Worm (Caenorhabditis elegans) whole organism, L3 larva: Measurements from ENCODE around the gene T25D3.4.

Experiments
- R02D3.7 ChIP-seq: fragments of 150-350 bp; optimal IDR thresholded peaks from 2 replicates; lab custom pipeline; 2014; ENCODE audit warnings: missing biosample characterization, missing genetic modification characterization
- aly-2 ChIP-seq: fragments of 150-350 bp; optimal IDR thresholded peaks from 2 replicates; lab custom pipeline; 2014; ENCODE audit warnings: missing biosample characterization, missing genetic modification characterization
- daf-12 ChIP-seq: fragments of 150-350 bp; optimal IDR thresholded peaks from 2 replicates; lab custom pipeline; 2014; ENCODE audit warnings: missing biosample characterization, missing genetic modification reagents, missing genetic modification characterization
- egl-27 ChIP-seq: sonication (generic microtip); optimal IDR thresholded peaks from 4 replicates; lab custom pipeline; 2017; ENCODE audit warnings: missing biosample characterization, missing genetic modification reagents, missing genetic modification characterization
- elt-1 ChIP-seq: fragments of 150-350 bp; optimal IDR thresholded peaks from 2 replicates; lab custom pipeline; 2014; ENCODE audit warnings: missing biosample characterization, missing genetic modification characterization
- eor-1 ChIP-seq, 2 experiments: fragments of 150-350 bp; optimal IDR thresholded peaks; 2 replicates each; lab custom pipeline; 2014 to 2018; ENCODE audit warnings: missing biosample characterization in 2 of 2, missing genetic modification characterization in 2 of 2
- nhr-11 ChIP-seq: fragments of 150-350 bp; optimal IDR thresholded peaks from 2 replicates; lab custom pipeline; 2014; ENCODE audit warnings: missing biosample characterization, missing genetic modification characterization
- nhr-76 ChIP-seq: fragments of 150-350 bp; sonication (generic microtip); optimal IDR thresholded peaks from 5 replicates; lab custom pipeline; 2014; ENCODE audit warnings: missing biosample characterization, missing genetic modification characterization
- skn-1 ChIP-seq: fragments of 150-350 bp; optimal IDR thresholded peaks from 2 replicates; lab custom pipeline; 2014; ENCODE audit warnings: missing biosample characterization, missing genetic modification characterization
- snpc-4 ChIP-seq: fragments of 150-350 bp; optimal IDR thresholded peaks from 2 replicates; lab custom pipeline; 2014; ENCODE audit warnings: missing biosample characterization, missing genetic modification characterization

DNA sequence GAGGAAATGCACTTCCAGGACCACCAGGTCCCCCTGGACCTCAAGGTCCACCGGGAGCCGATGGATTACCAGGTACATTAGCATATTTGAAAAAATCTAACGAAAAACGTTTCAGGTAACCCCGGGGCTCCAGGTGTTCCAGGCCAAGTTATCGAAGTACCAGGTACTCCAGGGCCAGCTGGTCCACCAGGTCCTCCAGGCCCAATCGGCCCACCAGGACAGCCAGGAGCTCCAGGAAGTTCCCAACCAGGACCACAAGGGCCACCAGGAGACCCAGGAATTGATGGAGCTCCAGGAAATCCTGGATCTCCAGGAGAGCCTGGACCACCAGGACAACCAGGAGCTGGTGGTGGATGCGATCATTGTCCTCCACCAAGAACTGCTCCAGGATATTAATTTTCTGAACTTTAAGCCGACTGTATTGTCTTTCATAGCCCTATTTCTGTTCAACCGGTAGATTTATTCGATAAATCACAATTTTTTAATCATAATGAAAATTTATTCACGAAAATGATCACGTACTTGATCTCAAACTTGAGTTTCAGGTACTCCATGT lies 41.6 kb upstream of the T25D3.4 start:
- no peak for TF ChIP-seq nhr-76 (tag; lab: Kevin White, UChicago)
- TF ChIP-seq daf-12 (tag; lab: Kevin White, UChicago) = no peak
- no peak for TF ChIP-seq snpc-4 (tag; lab: Kevin White, UChicago)
- TF ChIP-seq aly-2 = no peak
- TF ChIP-seq skn-1 = no peak
- no peak for TF ChIP-seq R02D3.7 (tag; lab: Kevin White, UChicago)
- no peak for TF ChIP-seq eor-1 (tag; optimal IDR thresholded peaks at IDR 0.05; lab: Kevin White, UChicago)
- no peak for TF ChIP-seq egl-27
- TF ChIP-seq elt-1 (tag; lab: Kevin White, UChicago) = no peak
- no peak for TF ChIP-seq nhr-11
